Worm (Caenorhabditis elegans): ENCODE measurements around the gene Y43F8B.29.

DNA sequence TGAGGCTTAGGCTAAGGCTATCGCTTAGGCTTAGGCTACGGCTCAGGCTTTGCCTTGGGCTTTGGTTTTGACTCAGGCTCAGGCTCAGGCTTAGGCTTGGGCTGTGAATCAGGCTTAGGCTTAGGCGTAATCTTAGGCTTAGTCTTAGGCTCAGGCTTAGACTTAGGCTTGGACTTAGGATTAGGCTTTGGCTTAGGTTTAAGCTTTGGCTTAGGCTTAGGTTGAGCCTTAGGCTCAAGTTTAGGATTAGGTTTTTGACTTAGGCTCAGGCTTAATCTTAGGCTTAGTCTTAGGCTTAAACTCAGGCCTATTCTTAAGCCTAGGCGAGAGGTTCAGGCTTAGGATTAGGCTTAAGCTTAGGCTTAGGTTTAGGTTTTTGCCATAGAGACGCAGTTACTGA, 18.9 kb downstream of the Y43F8B.29 start:
- TF ChIP-seq skn-1 (tag; optimal IDR thresholded peaks at IDR 0.05) = no peak
- TF ChIP-seq lsy-2 (tag; optimal IDR thresholded peaks at IDR 0.05) = no peak
- no peak for TF ChIP-seq dmd-8 (GFP tag; IDR thresholded peaks at IDR 0.05)
- TF ChIP-seq egl-27 (tag; optimal IDR thresholded peaks at IDR 0.05) = no peak
- TF ChIP-seq aly-2 (tag; optimal IDR thresholded peaks at IDR 0.05) = no peak
- no peak for TF ChIP-seq dmd-6 (GFP tag; IDR thresholded peaks at IDR 0.05)
- TF ChIP-seq R02D3.7 (tag; optimal IDR thresholded peaks at IDR 0.05) = no peak
- no peak for TF ChIP-seq daf-12 (tag; optimal IDR thresholded peaks at IDR 0.05)
- no peak for TF ChIP-seq ztf-11 (tag; optimal IDR thresholded peaks at IDR 0.05)
- TF ChIP-seq snpc-4 (tag; optimal IDR thresholded peaks at IDR 0.05) = no peak
- no peak for TF ChIP-seq fos-1 (tag; optimal IDR thresholded peaks at IDR 0.05)
